Fruit fly (Drosophila melanogaster) whole organism, embryonic: ENCODE data around the gene Syx5.

Experiments
- CG10274 ChIP-seq: fragments of 200-800 bp; sonication (Bioruptor generic); optimal IDR thresholded peaks from 3 replicates; lab custom pipeline; 2017; ENCODE audit warnings: missing biosample characterization, mild to moderate bottlenecking, missing genetic modification characterization
- CG11723 ChIP-seq: fragments of 200-800 bp; sonication (Bioruptor generic); optimal IDR thresholded peaks from 2 replicates; lab custom pipeline; 2017; ENCODE audit warnings: missing biosample characterization, mild to moderate bottlenecking, missing genetic modification characterization
- CG12299 ChIP-seq: fragments of 200-800 bp; sonication (Bioruptor generic); optimal IDR thresholded peaks from 2 replicates; lab custom pipeline; 2018; ENCODE audit warnings: missing biosample characterization, mild to moderate bottlenecking, missing genetic modification characterization
- CG13123 ChIP-seq: fragments of 200-800 bp; sonication (Bioruptor generic); optimal IDR thresholded peaks from 2 replicates; lab custom pipeline; 2016; ENCODE audit warnings: missing biosample characterization, missing genetic modification characterization
- CG15514 ChIP-seq: fragments of 200-800 bp; sonication (Bioruptor generic); optimal IDR thresholded peaks from 3 replicates; lab custom pipeline; 2017; ENCODE audit warnings: missing biosample characterization, missing genetic modification characterization, mild to moderate bottlenecking, moderate library complexity, missing genetic modification reagents
- CG16813 ChIP-seq: fragments of 200-800 bp; sonication (Bioruptor generic); IDR thresholded peaks from 3 replicates; pipeline ENCODE4 v1.3.6; 2022; ENCODE audit warnings: missing biosample characterization, missing genetic modification characterization; ENCODE audit not compliant: partially characterized antibody
- CG32532 ChIP-seq: fragments of 200-800 bp; sonication (Bioruptor generic); IDR thresholded peaks from 2 replicates; pipeline ENCODE4 v1.3.6; 2022; ENCODE audit warnings: missing biosample characterization, missing genetic modification characterization
- CG3847 ChIP-seq: fragments of 200-800 bp; sonication (Bioruptor generic); IDR thresholded peaks from 2 replicates; pipeline ENCODE4 v1.3.6; 2022; ENCODE audit warnings: missing biosample characterization, missing genetic modification characterization
- CG5245 ChIP-seq: fragments of 200-800 bp; sonication (Bioruptor generic); optimal IDR thresholded peaks from 3 replicates; lab custom pipeline; 2016; ENCODE audit warnings: missing biosample characterization, missing genetic modification characterization
- CG8359 ChIP-seq: fragments of 200-800 bp; sonication (Bioruptor generic); optimal IDR thresholded peaks from 2 replicates; lab custom pipeline; 2017; ENCODE audit warnings: missing biosample characterization, mild to moderate bottlenecking, missing genetic modification characterization, borderline replicate concordance
- CG8765 ChIP-seq: fragments of 200-800 bp; sonication (Bioruptor generic); IDR thresholded peaks from 2 replicates; pipeline ENCODE4 v1.3.6; 2022; ENCODE audit warnings: missing biosample characterization, missing genetic modification characterization
- CrebB ChIP-seq: fragments of 200-800 bp; sonication (Bioruptor generic); optimal IDR thresholded peaks from 3 replicates; lab custom pipeline; 2018; ENCODE audit warnings: missing biosample characterization, mild to moderate bottlenecking, missing genetic modification characterization
- Eip74EF ChIP-seq, 2 experiments: fragments of 200-800 bp in 1 of 2; fragments of >200 bp in 1 of 2; sonication (Bioruptor generic) in 1 of 2; optimal IDR thresholded peaks; 2 replicates each; lab custom pipeline; 2017 to 2019; ENCODE audit warnings: missing biosample characterization in 2 of 2, missing genetic modification characterization in 2 of 2, mild to moderate bottlenecking in 1 of 2, moderate library complexity in 1 of 2
- Fer1 ChIP-seq: fragments of 200-800 bp; sonication (Bioruptor generic); optimal IDR thresholded peaks from 2 replicates; lab custom pipeline; 2017; ENCODE audit warnings: missing biosample characterization, mild to moderate bottlenecking, missing genetic modification characterization
- Fer3 ChIP-seq: fragments of 200-800 bp; sonication (Bioruptor generic); optimal IDR thresholded peaks from 2 replicates; lab custom pipeline; 2018; ENCODE audit warnings: missing biosample characterization, mild to moderate bottlenecking, missing genetic modification characterization, moderate library complexity
- HLH54F ChIP-seq: fragments of 200-800 bp; sonication (Bioruptor generic); optimal IDR thresholded peaks from 3 replicates; lab custom pipeline; 2016; ENCODE audit warnings: missing biosample characterization, missing genetic modification characterization
- HmgD ChIP-seq: fragments of 200-800 bp; sonication (Bioruptor generic); optimal IDR thresholded peaks from 3 replicates; lab custom pipeline; 2016; ENCODE audit warnings: missing biosample characterization, missing genetic modification characterization
- Hmr ChIP-seq: fragments of 200-800 bp; sonication (Bioruptor generic); optimal IDR thresholded peaks from 3 replicates; lab custom pipeline; 2017; ENCODE audit warnings: mild to moderate bottlenecking, missing biosample characterization, missing genetic modification reagents, missing genetic modification characterization
- Hr3 ChIP-seq: fragments of 200-800 bp; sonication (Bioruptor generic); optimal IDR thresholded peaks from 3 replicates; lab custom pipeline; 2016; ENCODE audit warnings: missing biosample characterization, missing genetic modification characterization
- Hr51 ChIP-seq, 2 experiments: fragments of 200-800 bp; sonication (Bioruptor generic); optimal IDR thresholded peaks; 2 replicates in 1 of 2; 3 replicates in 1 of 2; lab custom pipeline; 2016 to 2018; ENCODE audit warnings: missing biosample characterization in 2 of 2, missing genetic modification characterization in 2 of 2, mild to moderate bottlenecking in 1 of 2, moderate library complexity in 1 of 2
- Mes4 ChIP-seq: fragments of 200-800 bp; sonication (Bioruptor generic); optimal IDR thresholded peaks from 2 replicates; lab custom pipeline; 2016; ENCODE audit warnings: missing biosample characterization, missing genetic modification characterization
- NK7.1 ChIP-seq: fragments of 200-800 bp; sonication (Bioruptor generic); optimal IDR thresholded peaks from 3 replicates; lab custom pipeline; 2016; ENCODE audit warnings: missing biosample characterization, missing genetic modification characterization
- NfI ChIP-seq: fragments of 200-800 bp; sonication (Bioruptor generic); optimal IDR thresholded peaks from 3 replicates; lab custom pipeline; 2018; ENCODE audit warnings: missing biosample characterization, mild to moderate bottlenecking, missing genetic modification characterization, moderate library complexity
- Rfx ChIP-seq: fragments of 200-800 bp; sonication (Bioruptor generic); IDR thresholded peaks from 2 replicates; pipeline ENCODE4 v1.3.6; 2022; ENCODE audit warnings: missing biosample characterization, missing genetic modification characterization
- Side ChIP-seq: fragments of 200-800 bp; sonication (Bioruptor generic); optimal IDR thresholded peaks from 2 replicates; lab custom pipeline; 2016; ENCODE audit warnings: missing biosample characterization, missing genetic modification characterization
- ase ChIP-seq: fragments of 200-800 bp; sonication (Bioruptor generic); IDR thresholded peaks from 3 replicates; pipeline ENCODE4 v1.3.6; 2022; ENCODE audit warnings: missing biosample characterization, missing genetic modification characterization
- bsh ChIP-seq, 2 experiments: fragments of 200-800 bp; sonication (Bioruptor generic); optimal IDR thresholded peaks; 2 replicates each; lab custom pipeline; 2017 to 2018; ENCODE audit warnings: mild to moderate bottlenecking in 2 of 2, missing biosample characterization in 2 of 2, missing genetic modification characterization in 2 of 2, moderate library complexity in 1 of 2
- cg ChIP-seq: fragments of 200-800 bp; sonication (Bioruptor generic); optimal IDR thresholded peaks from 3 replicates; lab custom pipeline; 2019; ENCODE audit warnings: missing biosample characterization, mild to moderate bottlenecking, missing genetic modification characterization, moderate library complexity
- chif ChIP-seq, 2 experiments: fragments of 200-800 bp; sonication (Bioruptor generic); optimal IDR thresholded peaks; 3 replicates each; lab custom pipeline; 2016; ENCODE audit warnings: missing biosample characterization in 2 of 2, missing genetic modification characterization in 2 of 2
- chinmo ChIP-seq: fragments of 200-800 bp; sonication (Bioruptor generic); IDR thresholded peaks from 4 replicates; pipeline ENCODE4 v1.3.6; 2022; ENCODE audit warnings: missing biosample characterization, missing genetic modification characterization; ENCODE audit not compliant: partially characterized antibody
- chm ChIP-seq: fragments of 200-800 bp; sonication (Bioruptor generic); IDR thresholded peaks from 2 replicates; pipeline ENCODE4 v1.3.6; 2022; ENCODE audit warnings: missing biosample characterization, missing genetic modification characterization
- ci ChIP-seq: fragments of 200-800 bp; sonication (Bioruptor generic); IDR thresholded peaks from 3 replicates; pipeline ENCODE4 v1.3.6; 2022; ENCODE audit warnings: missing biosample characterization, missing genetic modification characterization
- crc ChIP-seq: fragments of 200-800 bp; sonication (Bioruptor generic); optimal IDR thresholded peaks from 2 replicates; lab custom pipeline; 2016; ENCODE audit warnings: missing biosample characterization, missing genetic modification characterization
- cwo ChIP-seq: fragments of 200-800 bp; sonication (Bioruptor generic); optimal IDR thresholded peaks from 3 replicates; lab custom pipeline; 2017; ENCODE audit warnings: missing biosample characterization, missing genetic modification characterization, mild to moderate bottlenecking, moderate library complexity, missing genetic modification reagents
- dati ChIP-seq: fragments of 200-800 bp; sonication (Bioruptor generic); IDR thresholded peaks from 2 replicates; pipeline ENCODE4 v1.3.6; 2022; ENCODE audit warnings: missing biosample characterization, missing genetic modification characterization
- dysf ChIP-seq: fragments of 200-800 bp; sonication (Bioruptor generic); IDR thresholded peaks from 3 replicates; pipeline ENCODE4 v1.3.6; 2022; ENCODE audit warnings: missing biosample characterization, missing genetic modification characterization
- exex ChIP-seq: fragments of 200-800 bp; sonication (Bioruptor generic); optimal IDR thresholded peaks from 4 replicates; lab custom pipeline; 2018; ENCODE audit warnings: missing biosample characterization, mild to moderate bottlenecking, missing genetic modification characterization, moderate library complexity
- gfzf ChIP-seq: fragments of 200-800 bp; sonication (Bioruptor generic); optimal IDR thresholded peaks from 2 replicates; lab custom pipeline; 2016; ENCODE audit warnings: missing biosample characterization, mild to moderate bottlenecking, missing genetic modification characterization, moderate library complexity
- gt ChIP-seq: fragments of 200-800 bp; sonication (Bioruptor generic); IDR thresholded peaks from 2 replicates; pipeline ENCODE4 v1.3.6; 2022; ENCODE audit warnings: missing biosample characterization, missing genetic modification characterization
- ham ChIP-seq: fragments of 200-800 bp; sonication (Bioruptor generic); IDR thresholded peaks from 2 replicates; pipeline ENCODE4 v1.3.6; 2022; ENCODE audit warnings: missing biosample characterization, missing genetic modification characterization
- ken ChIP-seq: fragments of 200-800 bp; sonication (Bioruptor generic); IDR thresholded peaks from 3 replicates; pipeline ENCODE4 v1.3.6; 2022; ENCODE audit warnings: missing biosample characterization, missing genetic modification characterization
- odd ChIP-seq: fragments of 200-800 bp; sonication (Bioruptor generic); optimal IDR thresholded peaks from 2 replicates; lab custom pipeline; 2017; ENCODE audit warnings: missing biosample characterization, mild to moderate bottlenecking, missing genetic modification characterization
- pho ChIP-seq: fragments of 200-800 bp; sonication (Bioruptor generic); optimal IDR thresholded peaks from 2 replicates; lab custom pipeline; 2016; ENCODE audit warnings: missing biosample characterization, missing genetic modification characterization
- phol ChIP-seq: fragments of 200-800 bp; sonication (Bioruptor generic); optimal IDR thresholded peaks from 3 replicates; lab custom pipeline; 2018; ENCODE audit warnings: missing biosample characterization, mild to moderate bottlenecking, missing genetic modification characterization, moderate library complexity
- run ChIP-seq: fragments of 200-800 bp; sonication (Bioruptor generic); optimal IDR thresholded peaks from 3 replicates; lab custom pipeline; 2018; ENCODE audit warnings: missing biosample characterization, mild to moderate bottlenecking, missing genetic modification characterization
- sim ChIP-seq: fragments of 200-800 bp; sonication (Bioruptor generic); IDR thresholded peaks from 2 replicates; pipeline ENCODE4 v1.3.6; 2022; ENCODE audit warnings: missing biosample characterization, missing genetic modification characterization
- slou ChIP-seq: fragments of 200-800 bp; sonication (Bioruptor generic); optimal IDR thresholded peaks from 3 replicates; lab custom pipeline; 2016; ENCODE audit warnings: missing biosample characterization, missing genetic modification characterization
- sr ChIP-seq: fragments of 200-800 bp; sonication (Bioruptor generic); IDR thresholded peaks from 3 replicates; pipeline ENCODE4 v1.3.6; 2022; ENCODE audit warnings: missing biosample characterization, missing genetic modification characterization
- ssp ChIP-seq: fragments of 200-800 bp; sonication (Bioruptor generic); IDR thresholded peaks from 2 replicates; pipeline ENCODE4 v1.3.6; 2022; ENCODE audit warnings: missing biosample characterization, missing genetic modification characterization
- stc ChIP-seq: fragments of 200-800 bp; sonication (Bioruptor generic); IDR thresholded peaks from 2 replicates; pipeline ENCODE4 v1.3.6; 2022; ENCODE audit warnings: missing biosample characterization, missing genetic modification characterization
- sug ChIP-seq: fragments of 200-800 bp; optimal IDR thresholded peaks from 2 replicates; lab custom pipeline; 2019; ENCODE audit warnings: missing biosample characterization, mild to moderate bottlenecking, missing genetic modification characterization, moderate library complexity
- zf30C ChIP-seq: fragments of 200-800 bp; sonication (Bioruptor generic); optimal IDR thresholded peaks from 3 replicates; lab custom pipeline; 2018; ENCODE audit warnings: missing biosample characterization, mild to moderate bottlenecking, missing genetic modification characterization

The Syx5 gene

DNA sequence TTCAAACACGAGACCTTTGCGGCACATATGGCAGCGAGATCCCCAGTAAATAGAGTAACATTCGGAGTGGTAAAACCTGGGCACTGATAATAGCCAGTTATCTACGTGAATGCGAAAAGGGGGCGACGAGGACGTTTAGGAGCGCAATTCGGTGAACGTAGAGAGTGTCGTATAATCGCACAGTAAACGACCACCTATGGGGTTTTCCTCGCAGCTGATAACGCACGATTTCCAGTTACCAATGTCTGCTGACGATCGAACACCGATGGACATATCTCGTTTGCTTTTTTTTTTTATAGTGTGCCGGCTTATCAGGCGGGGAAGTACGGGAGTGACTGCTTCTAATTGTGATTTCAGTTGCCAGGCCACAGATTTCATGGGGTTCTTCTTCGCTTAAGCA, 12.6 kb downstream of the Syx5 start (continued):
- TF ChIP-seq chinmo (GFP tag; lab: Robert Waterston, UW) (0 out of 4 replicates have a peak, but pooled peaks have one; percentile 49), CG13123 (GFP tag; lab: Kevin White, UChicago) (no peak), ssp (GFP tag; lab: Robert Waterston, UW) (no peak), slou (GFP tag; lab: Kevin White, UChicago) (no peak), CG11723 (GFP tag; lab: Kevin White, UChicago) (no peak), Side (no peak), dati (GFP tag; lab: Robert Waterston, UW) (no peak), CrebB (tag; lab: Kevin White, UChicago) (no peak), Mes4 (GFP tag; lab: Kevin White, UChicago) (no peak), bsh (GFP tag; optimal IDR thresholded peaks at IDR 0.05; lab: Kevin White, UChicago) (no peak), NfI (GFP tag; lab: Kevin White, UChicago) (no peak), ham (GFP tag; lab: Robert Waterston, UW) (no peak), CG5245 (no peak), Fer3 (tag; lab: Kevin White, UChicago) (no peak), gfzf (GFP tag; lab: Kevin White, UChicago) (no peak), pho (GFP tag; lab: Kevin White, UChicago) (no peak), chif (GFP tag; optimal IDR thresholded peaks at IDR 0.05; lab: Kevin White, UChicago) (no peak), zf30C (GFP tag; lab: Kevin White, UChicago) (no peak), Rfx (GFP tag; lab: Robert Waterston, UW) (no peak), CG32532 (GFP tag; lab: Robert Waterston, UW) (no peak), HmgD (GFP tag; lab: Kevin White, UChicago) (no peak), ken (no peak), CG15514 (GFP tag; lab: Kevin White, UChicago) (peak; percentile 2), CG8765 (GFP tag; lab: Robert Waterston, UW) (no peak), Hr3 (GFP tag; lab: Kevin White, UChicago) (no peak), crc (GFP tag; lab: Kevin White, UChicago) (no peak), cg (GFP tag; lab: Kevin White, UChicago) (no peak), Eip74EF (GFP tag; optimal IDR thresholded peaks at IDR 0.05; lab: Kevin White, UChicago) (no peak), Hmr (no peak), ci (GFP tag; lab: Robert Waterston, UW) (0 out of 3 replicates have a peak, but pooled peaks have one; percentile 29), odd (no peak), CG12299 (tag; lab: Kevin White, UChicago) (no peak), cwo (GFP tag; lab: Kevin White, UChicago) (peak; percentile 95), CG10274 (GFP tag; lab: Kevin White, UChicago) (no peak), NK7.1 (no peak), ase (GFP tag; lab: Robert Waterston, UW) (no peak), run (no peak), CG8359 (no peak), gt (GFP tag; lab: Robert Waterston, UW) (no peak), phol (tag; lab: Kevin White, UChicago) (no peak), sr (GFP tag; lab: Robert Waterston, UW) (no peak), CG16813 (no peak), HLH54F (GFP tag; lab: Kevin White, UChicago) (no peak), Hr51 (GFP tag; optimal IDR thresholded peaks at IDR 0.05; lab: Kevin White, UChicago) (no peak), dysf (GFP tag; lab: Robert Waterston, UW) (no peak), sug (tag; lab: Kevin White, UChicago) (peak; percentile 99), stc (GFP tag; lab: Robert Waterston, UW) (no peak), CG3847 (no peak), Fer1 (GFP tag; lab: Kevin White, UChicago) (peak; percentile 3), exex (tag; lab: Kevin White, UChicago) (peak; percentile 87), chm (GFP tag; lab: Robert Waterston, UW) (no peak), sim (GFP tag; lab: Robert Waterston, UW) (no peak)
